Worm (Caenorhabditis elegans) whole organism, mixed stage, embryonic: ENCODE results near the gene Y77E11A.7.

ENCODE experiments used
- M03D4.4 ChIP-seq: sonication (generic microtip); optimal IDR thresholded peaks from 2 replicates; lab custom pipeline; 2017; ENCODE audit warnings: mild to moderate bottlenecking, missing genetic modification characterization, missing compliant biosample characterization
- bed-3 ChIP-seq: fragments of 200-800 bp; sonication (Bioruptor generic); optimal IDR thresholded peaks from 3 replicates; lab custom pipeline; 2018; ENCODE audit warnings: mild to moderate bottlenecking, missing genetic modification characterization, moderate library complexity, missing compliant biosample characterization
- blmp-1 ChIP-seq: fragments of 150-350 bp; optimal IDR thresholded peaks from 2 replicates; lab custom pipeline; 2014; ENCODE audit warnings: missing biosample characterization, missing genetic modification characterization
- ceh-39 ChIP-seq: fragments of 150-350 bp; optimal IDR thresholded peaks from 2 replicates; lab custom pipeline; 2014; ENCODE audit warnings: missing biosample characterization, missing genetic modification characterization
- ceh-43 ChIP-seq: fragments of 200-800 bp; sonication (Bioruptor generic); optimal IDR thresholded peaks from 2 replicates; lab custom pipeline; 2018; ENCODE audit warnings: mild to moderate bottlenecking, missing genetic modification characterization, moderate library complexity, missing compliant biosample characterization
- ceh-83 ChIP-seq: fragments of 200-800 bp; sonication (Bioruptor generic); optimal IDR thresholded peaks from 2 replicates; lab custom pipeline; 2018; ENCODE audit warnings: mild to moderate bottlenecking, missing genetic modification characterization, missing compliant biosample characterization
- cnd-1 ChIP-seq: fragments of 200-800 bp; sonication (Bioruptor generic); optimal IDR thresholded peaks from 2 replicates; lab custom pipeline; 2018; ENCODE audit warnings: mild to moderate bottlenecking, missing genetic modification characterization, missing compliant biosample characterization
- elt-1 ChIP-seq: sonication (generic microtip); optimal IDR thresholded peaks from 2 replicates; lab custom pipeline; 2017; ENCODE audit warnings: missing genetic modification characterization, mild to moderate bottlenecking, missing compliant biosample characterization, antibody characterized with exemption, moderate library complexity, borderline replicate concordance; ENCODE audit not compliant: insufficient read depth
- elt-3 ChIP-seq: fragments of 150-350 bp; optimal IDR thresholded peaks from 2 replicates; lab custom pipeline; 2014; ENCODE audit warnings: missing biosample characterization, missing genetic modification characterization
- flh-1 ChIP-seq: fragments of 200-800 bp; sonication (Bioruptor generic); optimal IDR thresholded peaks from 2 replicates; lab custom pipeline; 2018; ENCODE audit warnings: mild to moderate bottlenecking, missing genetic modification characterization, moderate library complexity, missing compliant biosample characterization
- ham-2 ChIP-seq: fragments of 200-800 bp; sonication (Bioruptor generic); optimal IDR thresholded peaks from 2 replicates; lab custom pipeline; 2018; ENCODE audit warnings: mild to moderate bottlenecking, missing genetic modification characterization, missing compliant biosample characterization
- lin-13 ChIP-seq: fragments of 150-350 bp; optimal IDR thresholded peaks from 2 replicates; lab custom pipeline; 2014; ENCODE audit warnings: missing biosample characterization, missing genetic modification characterization
- lin-32 ChIP-seq: fragments of 200-800 bp; sonication (Bioruptor generic); optimal IDR thresholded peaks from 2 replicates; lab custom pipeline; 2018; ENCODE audit warnings: mild to moderate bottlenecking, missing genetic modification characterization, missing compliant biosample characterization
- lsy-2 ChIP-seq: fragments of 150-350 bp; optimal IDR thresholded peaks from 2 replicates; lab custom pipeline; 2014; ENCODE audit warnings: missing biosample characterization, missing genetic modification characterization
- mab-5 ChIP-seq: fragments of 150-350 bp; optimal IDR thresholded peaks from 2 replicates; lab custom pipeline; 2014; ENCODE audit warnings: missing biosample characterization, missing genetic modification characterization
- mep-1 ChIP-seq: fragments of 150-350 bp; optimal IDR thresholded peaks from 2 replicates; lab custom pipeline; 2017; ENCODE audit warnings: missing biosample characterization, missing genetic modification reagents, missing genetic modification characterization, inconsistent platforms
- mls-2 ChIP-seq: sonication (generic microtip); optimal IDR thresholded peaks from 2 replicates; lab custom pipeline; 2016; ENCODE audit warnings: mild to moderate bottlenecking, missing genetic modification characterization, moderate library complexity, missing compliant biosample characterization
- nhr-12 ChIP-seq: fragments of 150-350 bp; optimal IDR thresholded peaks from 2 replicates; lab custom pipeline; 2014; ENCODE audit warnings: missing biosample characterization, missing genetic modification characterization
- nhr-2 ChIP-seq: fragments of 150-350 bp; optimal IDR thresholded peaks from 2 replicates; lab custom pipeline; 2014; ENCODE audit warnings: missing biosample characterization, missing genetic modification characterization
- nhr-237 ChIP-seq: fragments of 150-350 bp; optimal IDR thresholded peaks from 2 replicates; lab custom pipeline; 2014; ENCODE audit warnings: missing biosample characterization, missing genetic modification characterization
- nhr-28 ChIP-seq: fragments of 150-350 bp; optimal IDR thresholded peaks from 2 replicates; lab custom pipeline; 2014; ENCODE audit warnings: missing biosample characterization, missing genetic modification characterization
- nhr-76 ChIP-seq: sonication (generic microtip); optimal IDR thresholded peaks from 2 replicates; lab custom pipeline; 2017; ENCODE audit warnings: missing biosample characterization, missing genetic modification characterization
- pha-4 ChIP-seq: fragments of 150-350 bp; optimal IDR thresholded peaks from 2 replicates; lab custom pipeline; 2018; ENCODE audit warnings: missing biosample characterization, missing genetic modification reagents, missing genetic modification characterization
- sem-2 ChIP-seq: fragments of 200-800 bp; sonication (Bioruptor generic); optimal IDR thresholded peaks from 2 replicates; lab custom pipeline; 2018; ENCODE audit warnings: mild to moderate bottlenecking, missing genetic modification characterization, missing compliant biosample characterization
- snpc-4 ChIP-seq: fragments of 150-350 bp; optimal IDR thresholded peaks from 2 replicates; lab custom pipeline; 2014; ENCODE audit warnings: missing biosample characterization, missing genetic modification characterization
- sptf-1 ChIP-seq: sonication (generic microtip); optimal IDR thresholded peaks from 2 replicates; lab custom pipeline; 2017; ENCODE audit warnings: mild to moderate bottlenecking, missing genetic modification characterization, moderate library complexity, missing compliant biosample characterization
- tbx-8 ChIP-seq: fragments of 200-800 bp; sonication (Bioruptor generic); optimal IDR thresholded peaks from 2 replicates; lab custom pipeline; 2018; ENCODE audit warnings: mild to moderate bottlenecking, missing genetic modification characterization, moderate library complexity, missing compliant biosample characterization
- unc-39 ChIP-seq: fragments of 150-350 bp; optimal IDR thresholded peaks from 2 replicates; lab custom pipeline; 2014; ENCODE audit warnings: missing biosample characterization, missing genetic modification characterization
- zip-8 ChIP-seq: fragments of 150-350 bp; optimal IDR thresholded peaks from 2 replicates; lab custom pipeline; 2014; ENCODE audit warnings: missing biosample characterization, missing genetic modification characterization
- ztf-11 ChIP-seq: fragments of 150-350 bp; optimal IDR thresholded peaks from 2 replicates; lab custom pipeline; 2014; ENCODE audit warnings: missing biosample characterization, missing genetic modification characterization

The Y77E11A.7 gene

ce11 chrIV:1433978-1434377, 14.3 kb upstream of the Y77E11A.7 start:
- no peak for TF ChIP-seq elt-3 (tag; lab: Kevin White, UChicago)
- no peak for TF ChIP-seq blmp-1
- TF ChIP-seq lin-13 (tag; lab: Kevin White, UChicago): no peak
- no peak for TF ChIP-seq mls-2 (tag; lab: Kevin White, UChicago)
- no peak for TF ChIP-seq pha-4 (tag; lab: Kevin White, UChicago)
- TF ChIP-seq sem-2: no peak

ce11 chrIV:1430261-1430660, 10.6 kb upstream of the Y77E11A.7 start, which contains the start of gene Y77E11A.23:
Gene Y77E11A.23 (minus strand): TSS chrIV:1430367.
- TF ChIP-seq sem-2 (no peak), ztf-11 (tag; lab: Kevin White, UChicago) (no peak), zip-8 (tag; lab: Kevin White, UChicago) (no peak), elt-1 (peak; percentile 93), nhr-2 (tag; lab: Kevin White, UChicago) (peak; percentile 19), snpc-4 (tag; lab: Kevin White, UChicago) (no peak), elt-3 (tag; lab: Kevin White, UChicago) (no peak), ceh-43 (GFP tag; lab: Kevin White, UChicago) (no peak)

- TF ChIP-seq pha-4 (tag; lab: Kevin White, UChicago) (no peak), ceh-83 (GFP tag; lab: Kevin White, UChicago) (no peak), nhr-12 (tag; lab: Kevin White, UChicago) (no peak), lin-13 (tag; lab: Kevin White, UChicago) (no peak), ztf-11 (tag; lab: Kevin White, UChicago) (no peak), ceh-43 (GFP tag; lab: Kevin White, UChicago) (no peak), ceh-39 (tag; lab: Kevin White, UChicago) (no peak), tbx-8 (GFP tag; lab: Kevin White, UChicago) (no peak), sem-2 (no peak), lsy-2 (no peak), snpc-4 (tag; lab: Kevin White, UChicago) (no peak), bed-3 (GFP tag; lab: Kevin White, UChicago) (no peak), cnd-1 (tag; lab: Kevin White, UChicago) (no peak), mep-1 (no peak), unc-39 (tag; lab: Kevin White, UChicago) (no peak), M03D4.4 (no peak), sptf-1 (tag; lab: Kevin White, UChicago) (no peak)
Observed at ce11 chrIV:1427283-1427682, 7.6 kb upstream of the Y77E11A.7 start, which contains the start of gene clec-171. Gene clec-171 (minus strand): TSS chrIV:1427383.

ce11 chrIV:1424962-1425361, 5.3 kb upstream of the Y77E11A.7 start, which contains the start of gene Y77E11A.8:
Gene Y77E11A.8 (minus strand): TSS chrIV:1425062.
- TF ChIP-seq nhr-2 (tag; lab: Kevin White, UChicago): no peak
- no peak for TF ChIP-seq blmp-1
- no peak for TF ChIP-seq ceh-83 (GFP tag; lab: Kevin White, UChicago)
- no peak for TF ChIP-seq nhr-28 (tag; lab: Kevin White, UChicago)
- TF ChIP-seq flh-1 (GFP tag; lab: Kevin White, UChicago): no peak
- no peak for TF ChIP-seq nhr-12 (tag; lab: Kevin White, UChicago)
- TF ChIP-seq mab-5 (tag; lab: Kevin White, UChicago): no peak
- no peak for TF ChIP-seq sptf-1 (tag; lab: Kevin White, UChicago)
- no peak for TF ChIP-seq ham-2 (GFP tag; lab: Kevin White, UChicago)
- no peak for TF ChIP-seq pha-4 (tag; lab: Kevin White, UChicago)
- no peak for TF ChIP-seq cnd-1 (tag; lab: Kevin White, UChicago)
- TF ChIP-seq mep-1: no peak
- TF ChIP-seq nhr-76 (tag; lab: Kevin White, UChicago): no peak
- TF ChIP-seq nhr-237 (tag; lab: Kevin White, UChicago): no peak
- TF ChIP-seq bed-3 (GFP tag; lab: Kevin White, UChicago): no peak

ce11 chrIV:1420603-1421002, 954 bp upstream of the Y77E11A.7 start, which contains the start of gene jtr-1:
Gene jtr-1 (plus strand): TSS chrIV:1420929.
- TF ChIP-seq blmp-1 (no peak), zip-8 (tag; lab: Kevin White, UChicago) (no peak), unc-39 (tag; lab: Kevin White, UChicago) (no peak), flh-1 (GFP tag; lab: Kevin White, UChicago) (no peak), tbx-8 (GFP tag; lab: Kevin White, UChicago) (no peak), lin-32 (GFP tag; lab: Kevin White, UChicago) (no peak), ham-2 (GFP tag; lab: Kevin White, UChicago) (no peak), sem-2 (no peak), ceh-39 (tag; lab: Kevin White, UChicago) (no peak), cnd-1 (tag; lab: Kevin White, UChicago) (no peak)
